Fruit fly (Drosophila melanogaster) whole organism, embryonic: Measurements from ENCODE around the gene NaPi-III.
A peak's percentile ranks its signal among the peaks of the same experiment; 100 is the strongest.

Source experiments
- BEAF-32 ChIP-seq: fragments of 200-800 bp; sonication (Bioruptor generic); optimal IDR thresholded peaks from 3 replicates; lab custom pipeline; 2017; ENCODE audit warnings: missing biosample characterization, missing genetic modification characterization, mild to moderate bottlenecking, moderate library complexity, missing genetic modification reagents
- CG10209 ChIP-seq: fragments of 200-800 bp; sonication (Bioruptor generic); optimal IDR thresholded peaks from 3 replicates; lab custom pipeline; 2017; ENCODE audit warnings: missing biosample characterization, mild to moderate bottlenecking, missing genetic modification characterization, missing genetic modification reagents
- CG10462 ChIP-seq: fragments of 200-800 bp; sonication (Bioruptor generic); optimal IDR thresholded peaks from 2 replicates; lab custom pipeline; 2016; ENCODE audit warnings: missing biosample characterization, missing genetic modification characterization
- CG10654 ChIP-seq: fragments of 200-800 bp; sonication (Bioruptor generic); optimal IDR thresholded peaks from 2 replicates; lab custom pipeline; 2016; ENCODE audit warnings: missing biosample characterization, missing genetic modification characterization
- CG12155 ChIP-seq: fragments of 200-800 bp; sonication (Bioruptor generic); optimal IDR thresholded peaks from 3 replicates; lab custom pipeline; 2016; ENCODE audit warnings: missing biosample characterization, missing genetic modification characterization
- CG12299 ChIP-seq: fragments of 200-800 bp; sonication (Bioruptor generic); optimal IDR thresholded peaks from 2 replicates; lab custom pipeline; 2018; ENCODE audit warnings: missing biosample characterization, mild to moderate bottlenecking, missing genetic modification characterization
- CG17186 ChIP-seq: fragments of 200-800 bp; sonication (Bioruptor generic); optimal IDR thresholded peaks from 3 replicates; lab custom pipeline; 2017; ENCODE audit warnings: missing biosample characterization, missing genetic modification reagents, missing genetic modification characterization
- CG17328 ChIP-seq: fragments of 200-800 bp; sonication (Bioruptor generic); IDR thresholded peaks from 2 replicates; pipeline ENCODE4 v1.3.6; 2022; ENCODE audit warnings: missing biosample characterization, missing genetic modification characterization
- CG30020 ChIP-seq: fragments of 200-800 bp; optimal IDR thresholded peaks from 2 replicates; lab custom pipeline; 2019; ENCODE audit warnings: missing biosample characterization, mild to moderate bottlenecking, missing genetic modification characterization, moderate library complexity
- CG31224 ChIP-seq: fragments of 200-800 bp; sonication (Bioruptor generic); IDR thresholded peaks from 2 replicates; pipeline ENCODE4 v1.3.6; 2022; ENCODE audit warnings: missing biosample characterization, missing genetic modification characterization
- CG32772 ChIP-seq: fragments of 200-800 bp; sonication (Bioruptor generic); IDR thresholded peaks from 2 replicates; pipeline ENCODE4 v1.3.6; 2022; ENCODE audit warnings: missing biosample characterization, missing genetic modification characterization
- CG33557 ChIP-seq: fragments of 200-800 bp; sonication (Bioruptor generic); optimal IDR thresholded peaks from 2 replicates; lab custom pipeline; 2019; ENCODE audit warnings: missing biosample characterization, mild to moderate bottlenecking, missing genetic modification characterization, moderate library complexity
- CG42726 ChIP-seq: fragments of 200-800 bp; sonication (Bioruptor generic); IDR thresholded peaks from 2 replicates; pipeline ENCODE4 v1.3.6; 2022; ENCODE audit warnings: missing biosample characterization, missing genetic modification characterization; ENCODE audit not compliant: partially characterized antibody
- CG5180 ChIP-seq: fragments of 200-800 bp; sonication (Bioruptor generic); optimal IDR thresholded peaks from 3 replicates; lab custom pipeline; 2017; ENCODE audit warnings: missing biosample characterization, missing genetic modification characterization, mild to moderate bottlenecking, moderate library complexity, missing genetic modification reagents
- CG7556 ChIP-seq: fragments of 200-800 bp; sonication (Bioruptor generic); optimal IDR thresholded peaks from 2 replicates; lab custom pipeline; 2017; ENCODE audit warnings: missing biosample characterization, mild to moderate bottlenecking, missing genetic modification characterization
- CG7745 ChIP-seq: fragments of 200-800 bp; sonication (Bioruptor generic); optimal IDR thresholded peaks from 2 replicates; lab custom pipeline; 2018; ENCODE audit warnings: missing biosample characterization, mild to moderate bottlenecking, missing genetic modification characterization, moderate library complexity
- CG8478 ChIP-seq: fragments of >200 bp; optimal IDR thresholded peaks from 2 replicates; lab custom pipeline; 2018
- CG9817 ChIP-seq: fragments of 200-800 bp; sonication (Bioruptor generic); optimal IDR thresholded peaks from 2 replicates; lab custom pipeline; 2018; ENCODE audit warnings: missing biosample characterization, mild to moderate bottlenecking, missing genetic modification characterization, moderate library complexity
- Doc3 ChIP-seq: fragments of 200-800 bp; sonication (Bioruptor generic); IDR thresholded peaks from 3 replicates; pipeline ENCODE4 v1.3.6; 2022; ENCODE audit warnings: missing biosample characterization, missing genetic modification characterization; ENCODE audit not compliant: partially characterized antibody
- Dref ChIP-seq: fragments of 200-800 bp; sonication (Bioruptor generic); IDR thresholded peaks from 2 replicates; pipeline ENCODE4 v1.3.6; 2022; ENCODE audit warnings: missing biosample characterization, missing genetic modification characterization
- Elba2 ChIP-seq: fragments of 200-800 bp; sonication (Bioruptor generic); optimal IDR thresholded peaks from 3 replicates; lab custom pipeline; 2016; ENCODE audit warnings: missing biosample characterization, missing genetic modification characterization
- Hey ChIP-seq: fragments of 200-800 bp; sonication (Bioruptor generic); optimal IDR thresholded peaks from 3 replicates; lab custom pipeline; 2018; ENCODE audit warnings: missing biosample characterization, mild to moderate bottlenecking, missing genetic modification characterization
- Hr78 ChIP-seq, 2 experiments: fragments of 200-800 bp in 1 of 2; fragments of >200 bp in 1 of 2; sonication (Bioruptor generic) in 1 of 2; optimal IDR thresholded peaks; 2 replicates each; lab custom pipeline; 2017 to 2019; ENCODE audit warnings: missing biosample characterization in 2 of 2, missing genetic modification characterization in 2 of 2, mild to moderate bottlenecking in 1 of 2, moderate library complexity in 1 of 2
- Kr ChIP-seq: fragments of 200-800 bp; sonication (Bioruptor generic); optimal IDR thresholded peaks from 2 replicates; lab custom pipeline; 2017; ENCODE audit warnings: missing biosample characterization, mild to moderate bottlenecking, missing genetic modification characterization
- Meics ChIP-seq: fragments of 200-800 bp; sonication (Bioruptor generic); optimal IDR thresholded peaks from 2 replicates; lab custom pipeline; 2017; ENCODE audit warnings: missing biosample characterization, mild to moderate bottlenecking, missing genetic modification characterization
- Neu2 ChIP-seq: fragments of 200-800 bp; sonication (Bioruptor generic); optimal IDR thresholded peaks from 3 replicates; lab custom pipeline; 2016; ENCODE audit warnings: missing biosample characterization, missing genetic modification characterization, borderline replicate concordance
- Nf-YB ChIP-seq: fragments of 200-800 bp; sonication (Bioruptor generic); optimal IDR thresholded peaks from 3 replicates; lab custom pipeline; 2019; ENCODE audit warnings: missing biosample characterization, mild to moderate bottlenecking, missing genetic modification characterization, moderate library complexity
- Oaz ChIP-seq: fragments of 200-800 bp; sonication (Bioruptor generic); IDR thresholded peaks from 2 replicates; pipeline ENCODE4 v1.3.6; 2022; ENCODE audit warnings: missing biosample characterization, missing genetic modification characterization
- Usf ChIP-seq: fragments of 200-800 bp; sonication (Bioruptor generic); optimal IDR thresholded peaks from 2 replicates; lab custom pipeline; 2017; ENCODE audit warnings: missing genotype, missing biosample characterization, missing genetic modification characterization
- YL-1 ChIP-seq: fragments of 200-800 bp; sonication (Bioruptor generic); optimal IDR thresholded peaks from 3 replicates; lab custom pipeline; 2017; ENCODE audit warnings: missing biosample characterization, mild to moderate bottlenecking, missing genetic modification characterization
- ash1 ChIP-seq: fragments of 200-800 bp; sonication (Bioruptor generic); optimal IDR thresholded peaks from 2 replicates; lab custom pipeline; 2018; ENCODE audit warnings: missing biosample characterization, mild to moderate bottlenecking, missing genetic modification characterization
- ato ChIP-seq: fragments of 200-800 bp; sonication (Bioruptor generic); IDR thresholded peaks from 2 replicates; pipeline ENCODE4 v1.3.6; 2022; ENCODE audit warnings: missing biosample characterization, missing genetic modification characterization; ENCODE audit not compliant: partially characterized antibody
- az2 ChIP-seq: fragments of 200-800 bp; sonication (Bioruptor generic); optimal IDR thresholded peaks from 3 replicates; lab custom pipeline; 2016; ENCODE audit warnings: missing biosample characterization, missing genetic modification characterization
- bcd ChIP-seq: fragments of 200-800 bp; sonication (Bioruptor generic); optimal IDR thresholded peaks from 2 replicates; lab custom pipeline; 2017; ENCODE audit warnings: missing biosample characterization, mild to moderate bottlenecking, missing genetic modification characterization
- cato ChIP-seq: fragments of 200-800 bp; sonication (Bioruptor generic); optimal IDR thresholded peaks from 2 replicates; lab custom pipeline; 2016; ENCODE audit warnings: missing biosample characterization, missing genetic modification characterization, borderline replicate concordance
- corto ChIP-seq: fragments of 200-800 bp; sonication (Bioruptor generic); optimal IDR thresholded peaks from 2 replicates; lab custom pipeline; 2016; ENCODE audit warnings: missing biosample characterization, mild to moderate bottlenecking, missing genetic modification characterization, moderate library complexity
- en ChIP-seq: fragments of 200-800 bp; sonication (Bioruptor generic); optimal IDR thresholded peaks from 2 replicates; lab custom pipeline; 2016; ENCODE audit warnings: missing biosample characterization, missing genetic modification characterization
- ewg ChIP-seq: fragments of 200-800 bp; sonication (Bioruptor generic); optimal IDR thresholded peaks from 3 replicates; lab custom pipeline; 2017; ENCODE audit warnings: mild to moderate bottlenecking, missing biosample characterization, missing genetic modification reagents, missing genetic modification characterization
- fd3F ChIP-seq: fragments of 200-800 bp; sonication (Bioruptor generic); optimal IDR thresholded peaks from 2 replicates; lab custom pipeline; 2018; ENCODE audit warnings: missing biosample characterization, mild to moderate bottlenecking, missing genetic modification characterization, moderate library complexity
- gsb-n ChIP-seq: fragments of 200-800 bp; sonication (Bioruptor generic); optimal IDR thresholded peaks from 3 replicates; lab custom pipeline; 2018; ENCODE audit warnings: missing biosample characterization, mild to moderate bottlenecking, missing genetic modification characterization
- hb ChIP-seq: fragments of 200-800 bp; sonication (Bioruptor generic); IDR thresholded peaks from 3 replicates; pipeline ENCODE4 v1.3.6; 2022; ENCODE audit warnings: missing biosample characterization, missing genetic modification characterization; ENCODE audit not compliant: partially characterized antibody
- klu ChIP-seq: fragments of 200-800 bp; sonication (Bioruptor generic); IDR thresholded peaks from 2 replicates; pipeline ENCODE4 v1.3.6; 2022; ENCODE audit warnings: missing biosample characterization, missing genetic modification characterization
- schlank ChIP-seq: fragments of 200-800 bp; sonication (Bioruptor generic); optimal IDR thresholded peaks from 2 replicates; lab custom pipeline; 2018; ENCODE audit warnings: missing biosample characterization, mild to moderate bottlenecking, missing genetic modification characterization
- sens-2 ChIP-seq: fragments of 200-800 bp; sonication (Bioruptor generic); IDR thresholded peaks from 2 replicates; pipeline ENCODE4 v1.3.6; 2022; ENCODE audit warnings: missing biosample characterization, missing genetic modification characterization
- tgo ChIP-seq: fragments of 200-800 bp; sonication (Bioruptor generic); IDR thresholded peaks from 3 replicates; pipeline ENCODE4 v1.3.6; 2022; ENCODE audit warnings: missing biosample characterization, missing genetic modification characterization
- toy ChIP-seq: fragments of 200-800 bp; sonication (Bioruptor generic); IDR thresholded peaks from 2 replicates; pipeline ENCODE4 v1.3.6; 2022; ENCODE audit warnings: missing biosample characterization, missing genetic modification characterization
- tup ChIP-seq: fragments of 200-800 bp; sonication (Bioruptor generic); optimal IDR thresholded peaks from 2 replicates; lab custom pipeline; 2016; ENCODE audit warnings: missing biosample characterization, mild to moderate bottlenecking, missing genetic modification characterization, moderate library complexity
- vnd ChIP-seq: fragments of 200-800 bp; sonication (Bioruptor generic); IDR thresholded peaks from 3 replicates; pipeline ENCODE4 v1.3.6; 2022; ENCODE audit warnings: missing biosample characterization, missing genetic modification characterization; ENCODE audit not compliant: partially characterized antibody

The NaPi-III gene

DNA sequence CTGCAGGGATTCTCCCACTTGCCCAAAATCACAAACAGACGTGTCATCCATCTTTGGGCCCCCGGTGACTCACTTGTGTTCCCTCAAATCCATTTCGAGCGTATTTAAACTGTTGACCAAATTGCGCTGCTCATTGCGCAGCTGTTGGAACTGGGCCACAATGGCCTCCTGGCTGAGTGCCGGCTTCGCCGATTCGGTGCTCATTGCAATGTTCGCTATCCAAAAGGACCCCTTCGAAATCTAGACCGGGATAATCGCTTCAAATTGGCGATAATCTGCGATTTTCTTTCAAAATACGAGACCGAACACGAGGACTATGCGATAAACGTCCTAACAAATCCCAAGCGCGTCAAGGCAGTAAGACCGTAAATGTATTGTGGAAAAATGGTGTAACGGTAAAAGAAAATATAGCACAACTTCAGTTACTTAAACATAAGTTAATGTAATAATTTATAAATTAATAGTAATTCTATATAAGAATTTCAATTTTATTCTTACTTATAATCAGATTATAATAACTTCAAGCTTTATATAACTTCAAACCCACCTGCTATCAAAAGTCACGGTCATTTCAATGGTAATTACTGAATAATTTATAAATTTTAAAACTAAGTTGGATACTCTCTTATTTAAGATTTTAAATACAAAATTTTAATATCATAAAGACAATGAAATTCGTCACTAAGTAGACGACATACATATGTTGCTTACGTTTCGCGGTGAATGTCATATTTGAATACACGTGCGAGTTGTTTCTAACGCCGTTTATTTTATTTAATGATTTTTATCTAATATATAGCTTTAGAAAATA, 48.9 kb upstream of the NaPi-III start, which contains the start of the genes Pfdn2 and Noc1 (continued):
- TF ChIP-seq BEAF-32, result peak; percentile 16
- TF ChIP-seq sens-2 (GFP tag; lab: Robert Waterston, UW), result no peak
- TF ChIP-seq CG7745 (tag; lab: Kevin White, UChicago), result no peak
- peak; percentile 25 for TF ChIP-seq CG12299
- peak; percentile 100 for TF ChIP-seq Meics
- no peak for TF ChIP-seq ash1
- no peak for TF ChIP-seq klu
- TF ChIP-seq YL-1 (GFP tag; lab: Kevin White, UChicago), result peak; percentile 33
- 0 out of 3 replicates have a peak, but pooled peaks have one; percentile 35 for TF ChIP-seq Doc3 (GFP tag; lab: Robert Waterston, UW)
- no peak for TF ChIP-seq CG42726 (GFP tag; lab: Robert Waterston, UW)
- no peak for TF ChIP-seq gsb-n (tag; lab: Kevin White, UChicago)
- no peak for TF ChIP-seq en
- TF ChIP-seq Elba2 (GFP tag; lab: Kevin White, UChicago), result no peak
- TF ChIP-seq CG8478 (lab: Kevin White, UChicago), result no peak
- no peak for TF ChIP-seq cato
- TF ChIP-seq Usf (GFP tag; lab: Kevin White, UChicago), result no peak
- peak; percentile 61 for TF ChIP-seq az2 (GFP tag; lab: Kevin White, UChicago)
- peak; percentile 55 for TF ChIP-seq CG32772 (GFP tag; lab: Robert Waterston, UW)
- TF ChIP-seq CG12155 (GFP tag; lab: Kevin White, UChicago), result peak; percentile 54
- no peak for TF ChIP-seq schlank
- TF ChIP-seq ewg, result peak; percentile 53
- TF ChIP-seq ato (GFP tag; lab: Robert Waterston, UW), result no peak
- TF ChIP-seq fd3F (GFP tag; lab: Kevin White, UChicago), result peak; percentile 53
- no peak for TF ChIP-seq Hey (tag; lab: Kevin White, UChicago)
- peak; percentile 30 for TF ChIP-seq CG33557 (GFP tag; lab: Kevin White, UChicago)
- TF ChIP-seq Nf-YB (GFP tag; lab: Kevin White, UChicago), result no peak
- TF ChIP-seq CG30020 (tag; lab: Kevin White, UChicago), result peak; percentile 54
- TF ChIP-seq CG17186 (GFP tag; lab: Kevin White, UChicago), result no peak
- TF ChIP-seq Kr (GFP tag; lab: Kevin White, UChicago), result no peak
- TF ChIP-seq CG31224, result peak; percentile 32; the same call in 1 of the 2 replicates
- TF ChIP-seq vnd (GFP tag; lab: Robert Waterston, UW), result 0 out of 3 replicates have a peak, but pooled peaks have one; percentile 12
- TF ChIP-seq tgo (GFP tag; lab: Robert Waterston, UW), result peak; percentile 41; the same call in 2 of the 3 replicates
- TF ChIP-seq CG17328 (GFP tag; lab: Robert Waterston, UW), result peak; percentile 52
- peak; percentile 50 for TF ChIP-seq CG10209 (GFP tag; lab: Kevin White, UChicago)
- TF ChIP-seq Neu2, result no peak
- TF ChIP-seq Dref, result no peak
- no peak for TF ChIP-seq Hr78 (GFP tag; optimal IDR thresholded peaks at IDR 0.05; lab: Kevin White, UChicago)
- no peak for TF ChIP-seq hb (GFP tag; lab: Robert Waterston, UW)
- no peak for TF ChIP-seq CG7556
- no peak for TF ChIP-seq bcd (GFP tag; lab: Kevin White, UChicago)
- TF ChIP-seq tup (GFP tag; lab: Kevin White, UChicago), result no peak
- TF ChIP-seq CG10462, result peak; percentile 31
- TF ChIP-seq CG10654 (GFP tag; lab: Kevin White, UChicago), result peak; percentile 33
- TF ChIP-seq toy (GFP tag; lab: Robert Waterston, UW), result no peak
- TF ChIP-seq corto (GFP tag; lab: Kevin White, UChicago), result no peak
- TF ChIP-seq CG5180 (GFP tag; lab: Kevin White, UChicago), result no peak
- no peak for TF ChIP-seq Oaz (GFP tag; lab: Robert Waterston, UW)
- TF ChIP-seq CG9817 (tag; lab: Kevin White, UChicago), result peak; percentile 56
